Worm (Caenorhabditis elegans): ENCODE results near the gene F22E5.2.

DNA sequence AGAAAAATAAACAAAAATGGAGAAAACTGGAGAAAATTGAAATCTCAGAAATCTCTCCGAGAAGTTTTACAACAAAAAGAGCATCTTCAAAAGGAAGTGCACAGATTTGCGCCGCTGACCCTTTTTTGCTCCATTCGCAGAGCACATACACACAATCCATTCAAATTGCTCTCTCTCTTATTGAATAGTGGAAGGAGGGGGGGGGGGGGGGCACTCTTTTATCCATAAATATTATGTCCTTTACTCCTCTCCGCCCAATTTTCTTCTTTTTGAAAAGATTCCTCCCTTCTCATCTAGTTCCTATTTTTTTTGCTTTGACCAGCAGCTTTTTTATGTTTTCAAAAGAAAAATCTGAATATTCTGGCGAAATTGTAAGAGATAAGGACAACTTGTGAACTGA lies 29.9 kb downstream of the F22E5.2 start:
- TF ChIP-seq him-1 (tag; optimal IDR thresholded peaks at IDR 0.05), result no peak
- no peak for TF ChIP-seq W03F9.2 (tag; optimal IDR thresholded peaks at IDR 0.05)

Data from whole organism, L4/young adult.